Fruit fly (Drosophila melanogaster) whole organism, embryonic: ENCODE results near the gene CG1635.

Experiments used
- CG10147 ChIP-seq: fragments of 200-800 bp; sonication (Bioruptor generic); optimal IDR thresholded peaks from 2 replicates; lab custom pipeline; 2019; ENCODE audit warnings: missing biosample characterization, mild to moderate bottlenecking, missing genetic modification characterization, moderate library complexity
- CG11247 ChIP-seq: fragments of 200-800 bp; sonication (Bioruptor generic); IDR thresholded peaks from 2 replicates; pipeline ENCODE4 v1.3.6; 2022; ENCODE audit warnings: missing biosample characterization, missing genetic modification characterization
- CG11398 ChIP-seq: fragments of 200-800 bp; sonication (Bioruptor generic); optimal IDR thresholded peaks from 2 replicates; lab custom pipeline; 2016; ENCODE audit warnings: missing biosample characterization, missing genetic modification characterization
- CG11696 ChIP-seq: fragments of 200-800 bp; sonication (Bioruptor generic); IDR thresholded peaks from 2 replicates; pipeline ENCODE4 v1.3.6; 2022; ENCODE audit warnings: missing biosample characterization, missing genetic modification characterization
- CG12071 ChIP-seq: fragments of 200-800 bp; sonication (Bioruptor generic); optimal IDR thresholded peaks from 3 replicates; lab custom pipeline; 2018; ENCODE audit warnings: missing biosample characterization, mild to moderate bottlenecking, missing genetic modification characterization
- CG13287 ChIP-seq: fragments of 200-800 bp; sonication (Bioruptor generic); IDR thresholded peaks from 2 replicates; pipeline ENCODE4 v1.3.6; 2022; ENCODE audit warnings: missing biosample characterization, missing genetic modification characterization; ENCODE audit not compliant: partially characterized antibody
- CG14441 ChIP-seq: fragments of 200-800 bp; sonication (Bioruptor generic); IDR thresholded peaks from 2 replicates; pipeline ENCODE4 v1.3.6; 2022; ENCODE audit warnings: missing biosample characterization, missing genetic modification characterization
- CG14860 ChIP-seq: fragments of 200-800 bp; sonication (Bioruptor generic); IDR thresholded peaks from 3 replicates; pipeline ENCODE4 v1.3.6; 2022; ENCODE audit warnings: missing biosample characterization, missing genetic modification characterization; ENCODE audit not compliant: partially characterized antibody
- CG16779 ChIP-seq: fragments of 200-800 bp; sonication (Bioruptor generic); IDR thresholded peaks from 2 replicates; pipeline ENCODE4 v1.3.6; 2022; ENCODE audit warnings: missing biosample characterization, missing genetic modification characterization
- CG17328 ChIP-seq: fragments of 200-800 bp; sonication (Bioruptor generic); IDR thresholded peaks from 2 replicates; pipeline ENCODE4 v1.3.6; 2022; ENCODE audit warnings: missing biosample characterization, missing genetic modification characterization
- CG17385 ChIP-seq: fragments of 200-800 bp; sonication (Bioruptor generic); optimal IDR thresholded peaks from 3 replicates; lab custom pipeline; 2018; ENCODE audit warnings: missing biosample characterization, mild to moderate bottlenecking, missing genetic modification characterization
- CG2116 ChIP-seq: fragments of 200-800 bp; sonication (Bioruptor generic); optimal IDR thresholded peaks from 3 replicates; lab custom pipeline; 2018; ENCODE audit warnings: missing biosample characterization, mild to moderate bottlenecking, missing genetic modification characterization
- CG30403 ChIP-seq: fragments of 200-800 bp; sonication (Bioruptor generic); optimal IDR thresholded peaks from 3 replicates; lab custom pipeline; 2016; ENCODE audit warnings: missing biosample characterization, missing genetic modification characterization
- CG32772 ChIP-seq: fragments of 200-800 bp; sonication (Bioruptor generic); IDR thresholded peaks from 2 replicates; pipeline ENCODE4 v1.3.6; 2022; ENCODE audit warnings: missing biosample characterization, missing genetic modification characterization
- CG33213 ChIP-seq: fragments of 200-800 bp; sonication (Bioruptor generic); optimal IDR thresholded peaks from 3 replicates; lab custom pipeline; 2016; ENCODE audit warnings: missing biosample characterization, missing genetic modification characterization
- CG34224 ChIP-seq: fragments of 200-800 bp; sonication (Bioruptor generic); IDR thresholded peaks from 3 replicates; pipeline ENCODE4 v1.3.6; 2022; ENCODE audit warnings: missing biosample characterization, missing genetic modification characterization; ENCODE audit not compliant: partially characterized antibody
- CG4282 ChIP-seq: fragments of 200-800 bp; sonication (Bioruptor generic); optimal IDR thresholded peaks from 2 replicates; lab custom pipeline; 2016; ENCODE audit warnings: missing biosample characterization, missing genetic modification characterization
- CG4360 ChIP-seq: fragments of 200-800 bp; sonication (Bioruptor generic); IDR thresholded peaks from 2 replicates; pipeline ENCODE4 v1.3.6; 2022; ENCODE audit warnings: missing biosample characterization, missing genetic modification characterization
- CG4424 ChIP-seq: fragments of 200-800 bp; sonication (Bioruptor generic); optimal IDR thresholded peaks from 3 replicates; lab custom pipeline; 2016; ENCODE audit warnings: missing biosample characterization, missing genetic modification characterization
- CG4707 ChIP-seq: fragments of 200-800 bp; sonication (Bioruptor generic); optimal IDR thresholded peaks from 2 replicates; lab custom pipeline; 2018; ENCODE audit warnings: missing biosample characterization, mild to moderate bottlenecking, missing genetic modification characterization, moderate library complexity
- CG5245 ChIP-seq: fragments of 200-800 bp; sonication (Bioruptor generic); optimal IDR thresholded peaks from 3 replicates; lab custom pipeline; 2016; ENCODE audit warnings: missing biosample characterization, missing genetic modification characterization
- CG6175 ChIP-seq: fragments of 200-800 bp; sonication (Bioruptor generic); IDR thresholded peaks from 3 replicates; pipeline ENCODE4 v1.3.6; 2022; ENCODE audit warnings: missing biosample characterization, missing genetic modification characterization
- CG6654 ChIP-seq: fragments of 200-800 bp; sonication (Bioruptor generic); optimal IDR thresholded peaks from 2 replicates; lab custom pipeline; 2017; ENCODE audit warnings: missing biosample characterization, mild to moderate bottlenecking, missing genetic modification characterization
- CG6791 ChIP-seq: fragments of 200-800 bp; sonication (Bioruptor generic); IDR thresholded peaks from 3 replicates; pipeline ENCODE4 v1.3.6; 2022; ENCODE audit warnings: missing biosample characterization, missing genetic modification characterization; ENCODE audit not compliant: partially characterized antibody
- CG8290 ChIP-seq, 3 experiments: fragments of 200-800 bp; sonication (Bioruptor generic); optimal IDR thresholded peaks; 2 replicates each; lab custom pipeline; 2016 to 2019; ENCODE audit warnings: missing biosample characterization in 3 of 3, missing genetic modification characterization in 3 of 3, mild to moderate bottlenecking in 2 of 3, moderate library complexity in 1 of 3
- Dek ChIP-seq: fragments of 200-800 bp; sonication (Bioruptor generic); optimal IDR thresholded peaks from 3 replicates; lab custom pipeline; 2019; ENCODE audit warnings: missing biosample characterization, mild to moderate bottlenecking, missing genetic modification characterization, moderate library complexity
- Nf-YB ChIP-seq: fragments of 200-800 bp; sonication (Bioruptor generic); optimal IDR thresholded peaks from 3 replicates; lab custom pipeline; 2019; ENCODE audit warnings: missing biosample characterization, mild to moderate bottlenecking, missing genetic modification characterization, moderate library complexity
- Trl ChIP-seq, 3 experiments: fragments of >200 bp in 2 of 3; fragments of 200-800 bp in 1 of 3; sonication (Bioruptor generic) in 1 of 3; optimal IDR thresholded peaks; 2 replicates in 1 of 3; 3 replicates in 2 of 3; lab custom pipeline; 2016 to 2017; ENCODE audit warnings: missing biosample characterization in 1 of 3, missing genetic modification characterization in 1 of 3
- Xrp1 ChIP-seq: fragments of 200-800 bp; sonication (Bioruptor generic); IDR thresholded peaks from 2 replicates; pipeline ENCODE4 v1.3.6; 2022; ENCODE audit warnings: missing biosample characterization, missing genetic modification characterization
- amos ChIP-seq: fragments of 200-800 bp; sonication (Bioruptor generic); IDR thresholded peaks from 2 replicates; pipeline ENCODE4 v1.3.6; 2022; ENCODE audit warnings: missing biosample characterization, missing genetic modification characterization; ENCODE audit not compliant: partially characterized antibody
- ato ChIP-seq: fragments of 200-800 bp; sonication (Bioruptor generic); IDR thresholded peaks from 2 replicates; pipeline ENCODE4 v1.3.6; 2022; ENCODE audit warnings: missing biosample characterization, missing genetic modification characterization; ENCODE audit not compliant: partially characterized antibody
- chif ChIP-seq, 2 experiments: fragments of 200-800 bp; sonication (Bioruptor generic); optimal IDR thresholded peaks; 3 replicates each; lab custom pipeline; 2016; ENCODE audit warnings: missing biosample characterization in 2 of 2, missing genetic modification characterization in 2 of 2
- croc ChIP-seq: fragments of 200-800 bp; sonication (Bioruptor generic); conservative IDR thresholded peaks from 3 replicates; pipeline ENCODE4 v1.3.6; 2022; ENCODE audit warnings: missing biosample characterization, missing genetic modification characterization
- fd64A ChIP-seq: fragments of 200-800 bp; sonication (Bioruptor generic); optimal IDR thresholded peaks from 3 replicates; lab custom pipeline; 2018; ENCODE audit warnings: missing biosample characterization, mild to moderate bottlenecking, missing genetic modification characterization
- gem ChIP-seq: fragments of 200-800 bp; sonication (Bioruptor generic); optimal IDR thresholded peaks from 2 replicates; lab custom pipeline; 2019; ENCODE audit warnings: missing biosample characterization, mild to moderate bottlenecking, missing genetic modification characterization, moderate library complexity
- gfzf ChIP-seq: fragments of 200-800 bp; sonication (Bioruptor generic); optimal IDR thresholded peaks from 2 replicates; lab custom pipeline; 2016; ENCODE audit warnings: missing biosample characterization, mild to moderate bottlenecking, missing genetic modification characterization, moderate library complexity
- h ChIP-seq: fragments of >200 bp; optimal IDR thresholded peaks from 2 replicates; lab custom pipeline; 2017
- jing ChIP-seq: fragments of 200-800 bp; sonication (Bioruptor generic); optimal IDR thresholded peaks from 2 replicates; lab custom pipeline; 2018; ENCODE audit warnings: missing biosample characterization, mild to moderate bottlenecking, missing genetic modification characterization
- lilli ChIP-seq: fragments of 200-800 bp; sonication (Bioruptor generic); optimal IDR thresholded peaks from 3 replicates; lab custom pipeline; 2016; ENCODE audit warnings: missing biosample characterization, missing genetic modification characterization
- lola ChIP-seq, 3 experiments: fragments of >200 bp in 2 of 3; fragments of 200-800 bp in 1 of 3; sonication (Bioruptor generic) in 1 of 3; optimal IDR thresholded peaks; 2 replicates each; lab custom pipeline; 2017 to 2019; ENCODE audit warnings: missing biosample characterization in 3 of 3, missing genetic modification characterization in 3 of 3, mild to moderate bottlenecking in 1 of 3, moderate library complexity in 1 of 3
- luna ChIP-seq: fragments of 200-800 bp; sonication (Bioruptor generic); optimal IDR thresholded peaks from 2 replicates; lab custom pipeline; 2016; ENCODE audit warnings: missing biosample characterization, missing genetic modification characterization
- nerfin-2 ChIP-seq: fragments of 200-800 bp; sonication (Bioruptor generic); IDR thresholded peaks from 2 replicates; pipeline ENCODE4 v1.3.6; 2022; ENCODE audit warnings: missing biosample characterization, missing genetic modification characterization; ENCODE audit not compliant: partially characterized antibody
- pb ChIP-seq: fragments of 200-800 bp; sonication (Bioruptor generic); optimal IDR thresholded peaks from 3 replicates; lab custom pipeline; 2016; ENCODE audit warnings: missing biosample characterization, missing genetic modification characterization
- phol ChIP-seq: fragments of 200-800 bp; sonication (Bioruptor generic); optimal IDR thresholded peaks from 3 replicates; lab custom pipeline; 2018; ENCODE audit warnings: missing biosample characterization, mild to moderate bottlenecking, missing genetic modification characterization, moderate library complexity
- prd ChIP-seq, 3 experiments: fragments of >200 bp in 2 of 3; fragments of 200-800 bp in 1 of 3; sonication (Bioruptor generic) in 1 of 3; optimal IDR thresholded peaks in 2 of 3; IDR thresholded peaks in 1 of 3; 2 replicates in 2 of 3; 3 replicates in 1 of 3; pipeline versions ENCODE4 v1.3.6 to Lab custom; 2017 to 2022; ENCODE audit warnings: missing biosample characterization in 1 of 3, missing genetic modification characterization in 1 of 3
- pzg ChIP-seq: fragments of 200-800 bp; sonication (Bioruptor generic); optimal IDR thresholded peaks from 3 replicates; lab custom pipeline; 2018; ENCODE audit warnings: missing biosample characterization, mild to moderate bottlenecking, missing genetic modification characterization, moderate library complexity
- sens-2 ChIP-seq: fragments of 200-800 bp; sonication (Bioruptor generic); IDR thresholded peaks from 2 replicates; pipeline ENCODE4 v1.3.6; 2022; ENCODE audit warnings: missing biosample characterization, missing genetic modification characterization
- sob ChIP-seq: fragments of 200-800 bp; sonication (Bioruptor generic); IDR thresholded peaks from 2 replicates; pipeline ENCODE4 v1.3.6; 2022; ENCODE audit warnings: missing biosample characterization, missing genetic modification characterization
- ttk ChIP-seq: fragments of 200-800 bp; sonication (Bioruptor generic); IDR thresholded peaks from 2 replicates; pipeline ENCODE4 v2.1.2; 2022; ENCODE audit warnings: missing biosample characterization, missing genetic modification characterization

The CG1635 gene

DNA sequence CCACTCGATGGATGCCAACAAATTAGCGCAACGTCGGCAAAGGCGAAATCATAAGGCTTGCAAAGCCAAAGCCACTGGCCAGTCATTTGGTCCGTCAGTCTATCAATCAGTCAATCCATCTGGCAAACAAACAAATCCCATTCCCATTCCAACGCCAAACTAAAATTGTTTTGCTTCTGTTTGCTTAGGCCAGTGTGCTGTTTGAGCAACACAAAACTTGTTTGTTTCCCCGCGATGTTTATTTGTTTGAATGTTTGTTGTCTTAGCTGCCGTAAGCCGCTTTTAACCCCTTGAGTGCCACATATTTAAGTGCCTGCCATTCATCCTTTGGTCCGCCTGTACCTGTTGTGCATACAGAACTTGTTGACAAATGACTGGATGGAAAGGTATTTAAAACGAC lies 37.6 kb upstream of the CG1635 start (continued):
- peak; percentile 41; the same call in 1 of the 2 replicates for TF ChIP-seq CG17328 (GFP tag; lab: Robert Waterston, UW)
- no peak for TF ChIP-seq sob (GFP tag; lab: Robert Waterston, UW)
- no peak for TF ChIP-seq CG34224
- no peak for TF ChIP-seq ato
- peak; percentile 73 for TF ChIP-seq fd64A
- peak; percentile 47; the same call in 1 of the 2 replicates for TF ChIP-seq sens-2 (GFP tag; lab: Robert Waterston, UW)
- TF ChIP-seq CG13287 (GFP tag; lab: Robert Waterston, UW), result no peak
- peak; percentile 9 for TF ChIP-seq phol (tag; lab: Kevin White, UChicago)
- TF ChIP-seq CG4707 (GFP tag; lab: Kevin White, UChicago), result peak; percentile 76
- TF ChIP-seq CG12071, result peak; percentile 43
- TF ChIP-seq Xrp1 (GFP tag; lab: Robert Waterston, UW), result peak; percentile 90
- TF ChIP-seq CG6791 (GFP tag; lab: Robert Waterston, UW), result no peak
- TF ChIP-seq CG6654 (GFP tag; lab: Kevin White, UChicago), result no peak
- no peak for TF ChIP-seq ttk (GFP tag; lab: Robert Waterston, UW)
- TF ChIP-seq CG32772, result no peak
- no peak for TF ChIP-seq CG11247 (GFP tag; lab: Robert Waterston, UW)
- TF ChIP-seq CG8290 (GFP tag; optimal IDR thresholded peaks at IDR 0.05; lab: Kevin White, UChicago), result peak; percentile 64
- TF ChIP-seq CG8290 (tag; optimal IDR thresholded peaks at IDR 0.05; lab: Kevin White, UChicago), result peak in 1 of 2 experiments; percentile 90
- TF ChIP-seq CG10147, result no peak
- peak; percentile 71 for TF ChIP-seq gem
- no peak for TF ChIP-seq nerfin-2 (GFP tag; lab: Robert Waterston, UW)
- no peak for TF ChIP-seq Dek (tag; lab: Kevin White, UChicago)
- TF ChIP-seq pb, result peak; percentile 14
- TF ChIP-seq CG6175 (GFP tag; lab: Robert Waterston, UW), result no peak
- no peak for TF ChIP-seq Trl (optimal IDR thresholded peaks at IDR 0.05; lab: Kevin White, UChicago)
- TF ChIP-seq Trl (GFP tag; optimal IDR thresholded peaks at IDR 0.05; lab: Kevin White, UChicago), result peak; percentile 51
- no peak for TF ChIP-seq CG4282 (GFP tag; lab: Kevin White, UChicago)
- peak; percentile 63 for TF ChIP-seq CG33213 (GFP tag; lab: Kevin White, UChicago)
- no peak for TF ChIP-seq prd (optimal IDR thresholded peaks at IDR 0.05; lab: Kevin White, UChicago)
- TF ChIP-seq prd (GFP tag; IDR thresholded peaks at IDR 0.05; lab: Robert Waterston, UW), result peak; percentile 53; the same call in 2 of the 3 replicates
- no peak for TF ChIP-seq CG14441
- peak in 1 of 3 experiments; percentile 83 for TF ChIP-seq lola (GFP tag; optimal IDR thresholded peaks at IDR 0.05; lab: Kevin White, UChicago)
- TF ChIP-seq luna (GFP tag; lab: Kevin White, UChicago), result no peak
- TF ChIP-seq CG14860 (GFP tag; lab: Robert Waterston, UW), result no peak
- peak; percentile 21 for TF ChIP-seq CG17385 (GFP tag; lab: Kevin White, UChicago)
- TF ChIP-seq CG5245, result peak; percentile 34
- no peak for TF ChIP-seq lilli (GFP tag; lab: Kevin White, UChicago)
- peak; percentile 65 for TF ChIP-seq CG4360
- TF ChIP-seq CG4424 (GFP tag; lab: Kevin White, UChicago), result peak; percentile 13
- TF ChIP-seq CG11398 (GFP tag; lab: Kevin White, UChicago), result peak; percentile 76
- no peak for TF ChIP-seq gfzf (GFP tag; lab: Kevin White, UChicago)
- no peak for TF ChIP-seq h (lab: Kevin White, UChicago)
- TF ChIP-seq CG30403, result no peak
- no peak for TF ChIP-seq CG11696 (GFP tag; lab: Robert Waterston, UW)
- TF ChIP-seq amos (GFP tag; lab: Robert Waterston, UW), result no peak
- no peak for TF ChIP-seq pzg (GFP tag; lab: Kevin White, UChicago)
- no peak for TF ChIP-seq jing (GFP tag; lab: Kevin White, UChicago)
- TF ChIP-seq chif (GFP tag; optimal IDR thresholded peaks at IDR 0.05; lab: Kevin White, UChicago), result peak; percentile 14 to 62
- TF ChIP-seq croc (GFP tag; lab: Robert Waterston, UW), result no peak; the same call in 2 of the 3 replicates
- peak; percentile 59 for TF ChIP-seq Nf-YB (GFP tag; lab: Kevin White, UChicago)
- peak; percentile 59 for TF ChIP-seq CG2116 (GFP tag; lab: Kevin White, UChicago)
- no peak for TF ChIP-seq CG16779 (GFP tag; lab: Robert Waterston, UW)
